Fruit fly (Drosophila melanogaster) whole organism, adult: Measurements from ENCODE around the gene Cat.

Source experiments
- CG12768 ChIP-seq: fragments of 200-800 bp; sonication (Bioruptor generic); optimal IDR thresholded peaks from 2 replicates; lab custom pipeline; 2017; ENCODE audit warnings: missing biosample characterization, missing genetic modification characterization, mild to moderate bottlenecking, moderate library complexity, missing genetic modification reagents
- CG33017 ChIP-seq: fragments of 200-800 bp; sonication (Bioruptor generic); optimal IDR thresholded peaks from 2 replicates; lab custom pipeline; 2018; ENCODE audit warnings: missing biosample characterization, mild to moderate bottlenecking, missing genetic modification characterization, moderate library complexity
- tj ChIP-seq: fragments of 200-800 bp; sonication (Bioruptor generic); optimal IDR thresholded peaks from 3 replicates; lab custom pipeline; 2017; ENCODE audit warnings: missing biosample characterization, mild to moderate bottlenecking, missing genetic modification characterization, moderate library complexity

dm6 chr3L:18853439-18853838 is 31.0 kb downstream of the Cat start:
- TF ChIP-seq CG12768 (GFP tag; lab: Kevin White, UChicago) (no peak), CG33017 (tag; lab: Kevin White, UChicago) (no peak), tj (no peak)
